Worm (Caenorhabditis elegans) whole organism, young adult: ENCODE measurements around the gene Y50E8A.1.

Source experiments
- B0261.1 ChIP-seq: sonication (generic microtip); optimal IDR thresholded peaks from 2 replicates; lab custom pipeline; 2016; ENCODE audit warnings: mild to moderate bottlenecking, missing genetic modification characterization, moderate library complexity, missing compliant biosample characterization
- F10E7.11 ChIP-seq: sonication (generic microtip); optimal IDR thresholded peaks from 2 replicates; lab custom pipeline; 2017; ENCODE audit warnings: mild to moderate bottlenecking, missing genetic modification characterization, moderate library complexity, missing compliant biosample characterization
- F37B4.10 ChIP-seq: fragments of 200-800 bp; sonication (Bioruptor generic); IDR thresholded peaks from 2 replicates; pipeline ENCODE4 v1.3.6; 2022; ENCODE audit warnings: missing genetic modification characterization, missing compliant biosample characterization
- F49E8.2 ChIP-seq: sonication (generic microtip); optimal IDR thresholded peaks from 3 replicates; lab custom pipeline; 2017; ENCODE audit warnings: missing genetic modification characterization, mild to moderate bottlenecking, missing compliant biosample characterization, antibody characterized with exemption, moderate library complexity; ENCODE audit not compliant: insufficient read depth
- Y53G8AR.9 ChIP-seq: fragments of 200-800 bp; sonication (Bioruptor generic); conservative IDR thresholded peaks from 2 replicates; pipeline ENCODE4 v1.3.6; 2022; ENCODE audit warnings: missing genetic modification reagents, missing genetic modification characterization, missing compliant biosample characterization
- ZK185.1 ChIP-seq: sonication (generic microtip); optimal IDR thresholded peaks from 2 replicates; lab custom pipeline; 2016; ENCODE audit warnings: mild to moderate bottlenecking, missing genetic modification characterization, missing compliant biosample characterization; ENCODE audit not compliant: poor library complexity, severe bottlenecking
- ama-1 ChIP-seq, 3 experiments: fragments of 150-350 bp in 1 of 3; sonication (generic microtip) in 2 of 3; optimal IDR thresholded peaks; 2 replicates each; lab custom pipeline; 2014 to 2018; ENCODE audit warnings: missing biosample characterization in 2 of 3, missing genetic modification characterization in 2 of 3, missing genetic modification reagents in 2 of 3
- atf-7 ChIP-seq: sonication (generic microtip); optimal IDR thresholded peaks from 2 replicates; lab custom pipeline; 2017; ENCODE audit warnings: mild to moderate bottlenecking, missing genetic modification characterization, missing compliant biosample characterization
- attf-3 ChIP-seq: fragments of 200-800 bp; sonication (Bioruptor generic); conservative IDR thresholded peaks from 2 replicates; pipeline ENCODE4 v1.3.6; 2022; ENCODE audit warnings: missing genetic modification reagents, missing genetic modification characterization, missing compliant biosample characterization
- attf-5 ChIP-seq: fragments of 200-800 bp; sonication (Bioruptor generic); optimal IDR thresholded peaks from 2 replicates; lab custom pipeline; 2018; ENCODE audit warnings: mild to moderate bottlenecking, missing genetic modification characterization, missing compliant biosample characterization
- attf-6 ChIP-seq: fragments of 200-800 bp; sonication (Bioruptor generic); IDR thresholded peaks from 2 replicates; pipeline ENCODE4 v1.3.6; 2022; ENCODE audit warnings: missing genetic modification reagents, missing genetic modification characterization, missing compliant biosample characterization
- bed-1 ChIP-seq: fragments of 200-800 bp; sonication (Bioruptor generic); IDR thresholded peaks from 2 replicates; pipeline ENCODE4 v1.3.6; 2022; ENCODE audit warnings: missing genetic modification reagents, missing genetic modification characterization, missing compliant biosample characterization
- cebp-1 ChIP-seq, 2 experiments: fragments of 200-800 bp in 1 of 2; sonication (Bioruptor generic) in 1 of 2; sonication (generic microtip) in 1 of 2; IDR thresholded peaks in 1 of 2; optimal IDR thresholded peaks in 1 of 2; 2 replicates each; pipeline versions ENCODE4 v1.3.6 to Lab custom; 2017 to 2022; ENCODE audit warnings: missing compliant biosample characterization in 2 of 2, missing genetic modification characterization in 2 of 2, mild to moderate bottlenecking in 1 of 2, missing genetic modification reagents in 1 of 2, moderate library complexity in 1 of 2
- cebp-2 ChIP-seq: fragments of 200-800 bp; sonication (Bioruptor generic); IDR thresholded peaks from 2 replicates; pipeline ENCODE4 v1.3.6; 2022; ENCODE audit warnings: missing genetic modification characterization, missing compliant biosample characterization
- ceh-27 ChIP-seq: fragments of 200-800 bp; sonication (Bioruptor generic); optimal IDR thresholded peaks from 2 replicates; lab custom pipeline; 2018; ENCODE audit warnings: mild to moderate bottlenecking, missing genetic modification characterization, moderate library complexity, missing compliant biosample characterization
- ceh-58 ChIP-seq: fragments of 200-800 bp; sonication (Bioruptor generic); IDR thresholded peaks from 2 replicates; pipeline ENCODE4 v1.3.6; 2022; ENCODE audit warnings: missing genetic modification characterization, missing compliant biosample characterization
- ceh-79 ChIP-seq: sonication (generic microtip); optimal IDR thresholded peaks from 2 replicates; lab custom pipeline; 2017; ENCODE audit warnings: mild to moderate bottlenecking, missing genetic modification characterization, missing compliant biosample characterization
- ceh-91 ChIP-seq: fragments of 200-800 bp; sonication (Bioruptor generic); IDR thresholded peaks from 2 replicates; pipeline ENCODE4 v1.3.6; 2022; ENCODE audit warnings: missing genetic modification reagents, missing genetic modification characterization, missing compliant biosample characterization
- ekl-4 ChIP-seq: fragments of 200-800 bp; sonication (Bioruptor generic); IDR thresholded peaks from 2 replicates; pipeline ENCODE4 v1.3.6; 2022; ENCODE audit warnings: missing genetic modification reagents, missing genetic modification characterization, missing compliant biosample characterization
- gei-17 ChIP-seq: fragments of 200-800 bp; sonication (Bioruptor generic); optimal IDR thresholded peaks from 2 replicates; lab custom pipeline; 2018; ENCODE audit warnings: mild to moderate bottlenecking, missing genetic modification characterization, missing compliant biosample characterization
- let-607 ChIP-seq, 2 experiments: fragments of 200-800 bp in 1 of 2; sonication (Bioruptor generic) in 1 of 2; sonication (generic microtip) in 1 of 2; optimal IDR thresholded peaks; 2 replicates each; lab custom pipeline; 2016 to 2018; ENCODE audit warnings: mild to moderate bottlenecking in 2 of 2, missing compliant biosample characterization in 2 of 2, missing genetic modification characterization in 2 of 2, moderate library complexity in 2 of 2, missing genotype in 1 of 2
- lin-40 ChIP-seq: sonication (generic microtip); optimal IDR thresholded peaks from 2 replicates; lab custom pipeline; 2016; ENCODE audit warnings: missing genetic modification characterization, mild to moderate bottlenecking, missing compliant biosample characterization, missing genotype, missing genetic modification reagents
- madf-6 ChIP-seq: fragments of 200-800 bp; sonication (Bioruptor generic); IDR thresholded peaks from 2 replicates; pipeline ENCODE4 v1.3.6; 2022; ENCODE audit warnings: missing genetic modification reagents, missing genetic modification characterization, missing compliant biosample characterization
- mes-4 ChIP-seq: sonication (generic microtip); optimal IDR thresholded peaks from 2 replicates; lab custom pipeline; 2016; ENCODE audit warnings: missing genotype, missing genetic modification characterization, missing compliant biosample characterization
- nfya-2 ChIP-seq: fragments of 200-800 bp; sonication (Bioruptor generic); IDR thresholded peaks from 2 replicates; pipeline ENCODE4 v1.3.6; 2022; ENCODE audit warnings: missing genetic modification reagents, missing genetic modification characterization, missing compliant biosample characterization
- nhr-179 ChIP-seq: sonication (generic microtip); optimal IDR thresholded peaks from 2 replicates; lab custom pipeline; 2016; ENCODE audit warnings: mild to moderate bottlenecking, missing genetic modification characterization, missing compliant biosample characterization
- nhr-27 ChIP-seq: fragments of 200-800 bp; sonication (Bioruptor generic); optimal IDR thresholded peaks from 2 replicates; lab custom pipeline; 2018; ENCODE audit warnings: mild to moderate bottlenecking, missing genetic modification characterization, moderate library complexity, missing compliant biosample characterization
- repo-1 ChIP-seq: sonication (generic microtip); optimal IDR thresholded peaks from 2 replicates; lab custom pipeline; 2017; ENCODE audit warnings: mild to moderate bottlenecking, missing genetic modification characterization, missing compliant biosample characterization
- sdz-38 ChIP-seq: sonication (generic microtip); optimal IDR thresholded peaks from 2 replicates; lab custom pipeline; 2016; ENCODE audit warnings: missing genotype, missing genetic modification characterization, missing compliant biosample characterization
- snpc-4 ChIP-seq, 5 experiments: fragments of 150-350 bp in 1 of 5; sonication (generic microtip) in 4 of 5; optimal IDR thresholded peaks; 2 replicates each; lab custom pipeline; 2014 to 2018; ENCODE audit warnings: missing genetic modification characterization in 5 of 5, missing biosample characterization in 3 of 5, antibody characterized with exemption in 2 of 5, mild to moderate bottlenecking in 2 of 5, missing compliant biosample characterization in 2 of 5, missing genotype in 2 of 5, moderate library complexity in 2 of 5, missing genetic modification reagents in 1 of 5
- tbp1 ChIP-seq: fragments of 200-800 bp; sonication (Bioruptor generic); optimal IDR thresholded peaks from 2 replicates; lab custom pipeline; 2018; ENCODE audit warnings: mild to moderate bottlenecking, missing genetic modification characterization, missing compliant biosample characterization
- zfh-2 ChIP-seq: fragments of 200-800 bp; sonication (Bioruptor generic); conservative IDR thresholded peaks from 2 replicates; pipeline ENCODE4 v1.3.6; 2022; ENCODE audit warnings: missing genetic modification reagents, missing genetic modification characterization, missing compliant biosample characterization
- zim-3 ChIP-seq: sonication (generic microtip); optimal IDR thresholded peaks from 2 replicates; lab custom pipeline; 2017; ENCODE audit warnings: mild to moderate bottlenecking, missing genetic modification characterization, moderate library complexity, missing compliant biosample characterization
- ztf-26 ChIP-seq: sonication (generic microtip); optimal IDR thresholded peaks from 2 replicates; lab custom pipeline; 2017; ENCODE audit warnings: missing genetic modification characterization, missing compliant biosample characterization

Y50E8A.1 gene

ce11 chrV:14698666-14699065 lies 28.0 kb upstream of the Y50E8A.1 start, which contains the start of gene set-5:
TSS of gene set-5 (plus strand) at chrV:14698966.
- TF ChIP-seq ama-1 (optimal IDR thresholded peaks at IDR 0.05; lab: Kevin White, UChicago) (no peak), ama-1 (GFP tag; optimal IDR thresholded peaks at IDR 0.05; lab: Kevin White, UChicago) (no peak), gei-17 (GFP tag; lab: Kevin White, UChicago) (no peak), lin-40 (tag; lab: Kevin White, UChicago) (no peak), ceh-27 (no peak), bed-1 (no peak), repo-1 (tag; lab: Kevin White, UChicago) (no peak), ceh-91 (GFP tag; lab: Robert Waterston, UW) (no peak), attf-5 (GFP tag; lab: Kevin White, UChicago) (no peak), attf-6 (GFP tag; lab: Robert Waterston, UW) (no peak), ekl-4 (no peak)

- TF ChIP-seq ceh-27 (no peak), ceh-58 (GFP tag; lab: Robert Waterston, UW) (no peak), ZK185.1 (tag; lab: Kevin White, UChicago) (no peak), mes-4 (tag; lab: Kevin White, UChicago) (no peak), bed-1 (no peak), ztf-26 (no peak), madf-6 (GFP tag; lab: Robert Waterston, UW) (no peak), nhr-27 (tag; lab: Kevin White, UChicago) (no peak), nfya-2 (GFP tag; lab: Robert Waterston, UW) (no peak), cebp-1 (GFP tag; IDR thresholded peaks at IDR 0.05; lab: Robert Waterston, UW) (no peak), cebp-1 (tag; optimal IDR thresholded peaks at IDR 0.05; lab: Kevin White, UChicago) (no peak), attf-3 (GFP tag; lab: Robert Waterston, UW) (no peak), sdz-38 (tag; lab: Kevin White, UChicago) (no peak), ceh-79 (tag; lab: Kevin White, UChicago) (no peak), F10E7.11 (tag; lab: Kevin White, UChicago) (no peak)
- TF ChIP-seq, all 124 proteins: peak for 0
These were observed 18.7 kb upstream of the Y50E8A.1 start, which contains the start of gene R08A2.9 for ce11 chrV:14707958-14708357. TSS of gene R08A2.9 (plus strand) at chrV:14708258.

- TF ChIP-seq cebp-2 (GFP tag; lab: Robert Waterston, UW) (no peak), gei-17 (GFP tag; lab: Kevin White, UChicago) (no peak), let-607 (tag; optimal IDR thresholded peaks at IDR 0.05; lab: Kevin White, UChicago) (no peak), zim-3 (tag; lab: Kevin White, UChicago) (no peak), B0261.1 (tag; lab: Kevin White, UChicago) (no peak), atf-7 (tag; lab: Kevin White, UChicago) (no peak), F37B4.10 (GFP tag; lab: Robert Waterston, UW) (no peak), mes-4 (tag; lab: Kevin White, UChicago) (no peak), tbp1 (GFP tag; lab: Kevin White, UChicago) (no peak), F49E8.2 (tag; lab: Kevin White, UChicago) (no peak), nhr-179 (no peak), Y53G8AR.9 (GFP tag; lab: Robert Waterston, UW) (no peak), snpc-4 (GFP tag; optimal IDR thresholded peaks at IDR 0.05; lab: Kevin White, UChicago) (no peak), snpc-4 (tag; optimal IDR thresholded peaks at IDR 0.05; lab: Kevin White, UChicago) (no peak), zfh-2 (GFP tag; lab: Robert Waterston, UW) (no peak), ceh-27 (no peak)
These were observed 15.6 kb upstream of the Y50E8A.1 start, which contains the start of gene ssp-33 for ce11 chrV:14711077-14711476. TSS of gene ssp-33 (plus strand) at chrV:14711377.
